Fruit fly (Drosophila melanogaster) whole organism, embryonic: ENCODE measurements around the gene CG45061.

Experiments
- BEAF-32 ChIP-seq: fragments of 200-800 bp; sonication (Bioruptor generic); optimal IDR thresholded peaks from 3 replicates; lab custom pipeline; 2017; ENCODE audit warnings: missing biosample characterization, missing genetic modification characterization, mild to moderate bottlenecking, moderate library complexity, missing genetic modification reagents
- CG10654 ChIP-seq: fragments of 200-800 bp; sonication (Bioruptor generic); optimal IDR thresholded peaks from 2 replicates; lab custom pipeline; 2016; ENCODE audit warnings: missing biosample characterization, missing genetic modification characterization
- CG10979 ChIP-seq: fragments of 200-800 bp; sonication (Bioruptor generic); optimal IDR thresholded peaks from 2 replicates; lab custom pipeline; 2018; ENCODE audit warnings: missing biosample characterization, mild to moderate bottlenecking, missing genetic modification characterization, moderate library complexity
- CG11723 ChIP-seq: fragments of 200-800 bp; sonication (Bioruptor generic); optimal IDR thresholded peaks from 2 replicates; lab custom pipeline; 2017; ENCODE audit warnings: missing biosample characterization, mild to moderate bottlenecking, missing genetic modification characterization
- CG12744 ChIP-seq: fragments of 200-800 bp; sonication (Bioruptor generic); optimal IDR thresholded peaks from 2 replicates; lab custom pipeline; 2016; ENCODE audit warnings: missing biosample characterization, missing genetic modification characterization
- CG14710 ChIP-seq: fragments of 200-800 bp; sonication (Bioruptor generic); optimal IDR thresholded peaks from 3 replicates; lab custom pipeline; 2019; ENCODE audit warnings: missing biosample characterization, mild to moderate bottlenecking, missing genetic modification characterization, moderate library complexity
- CG15514 ChIP-seq: fragments of 200-800 bp; sonication (Bioruptor generic); optimal IDR thresholded peaks from 3 replicates; lab custom pipeline; 2017; ENCODE audit warnings: missing biosample characterization, missing genetic modification characterization, mild to moderate bottlenecking, moderate library complexity, missing genetic modification reagents
- CG1603 ChIP-seq: fragments of 200-800 bp; sonication (Bioruptor generic); optimal IDR thresholded peaks from 2 replicates; lab custom pipeline; 2019; ENCODE audit warnings: missing biosample characterization, mild to moderate bottlenecking, missing genetic modification characterization, moderate library complexity
- CG1832 ChIP-seq: fragments of 200-800 bp; sonication (Bioruptor generic); optimal IDR thresholded peaks from 2 replicates; lab custom pipeline; 2017; ENCODE audit warnings: missing biosample characterization, mild to moderate bottlenecking, missing genetic modification characterization, inconsistent platforms
- CG18476 ChIP-seq: fragments of 200-800 bp; sonication (Bioruptor generic); optimal IDR thresholded peaks from 2 replicates; lab custom pipeline; 2016; ENCODE audit warnings: missing biosample characterization, mild to moderate bottlenecking, missing genetic modification characterization
- CG30020 ChIP-seq: fragments of 200-800 bp; optimal IDR thresholded peaks from 2 replicates; lab custom pipeline; 2019; ENCODE audit warnings: missing biosample characterization, mild to moderate bottlenecking, missing genetic modification characterization, moderate library complexity
- CG32772 ChIP-seq: fragments of 200-800 bp; sonication (Bioruptor generic); IDR thresholded peaks from 2 replicates; pipeline ENCODE4 v1.3.6; 2022; ENCODE audit warnings: missing biosample characterization, missing genetic modification characterization
- CG34422 ChIP-seq: fragments of 200-800 bp; sonication (Bioruptor generic); IDR thresholded peaks from 3 replicates; pipeline ENCODE4 v1.3.6; 2022; ENCODE audit warnings: missing biosample characterization, missing genetic modification characterization
- CG4730 ChIP-seq: fragments of 200-800 bp; sonication (Bioruptor generic); IDR thresholded peaks from 2 replicates; pipeline ENCODE4 v1.3.6; 2022; ENCODE audit warnings: missing biosample characterization, missing genetic modification characterization
- CG6175 ChIP-seq: fragments of 200-800 bp; sonication (Bioruptor generic); IDR thresholded peaks from 3 replicates; pipeline ENCODE4 v1.3.6; 2022; ENCODE audit warnings: missing biosample characterization, missing genetic modification characterization
- CG6689 ChIP-seq: fragments of 200-800 bp; sonication (Bioruptor generic); IDR thresholded peaks from 2 replicates; pipeline ENCODE4 v1.3.6; 2022; ENCODE audit warnings: missing biosample characterization, missing genetic modification characterization
- CG7963 ChIP-seq: fragments of 200-800 bp; sonication (Bioruptor generic); IDR thresholded peaks from 3 replicates; pipeline ENCODE4 v1.3.6; 2022; ENCODE audit warnings: missing biosample characterization, missing genetic modification characterization; ENCODE audit not compliant: partially characterized antibody
- CG7987 ChIP-seq: fragments of 200-800 bp; sonication (Bioruptor generic); optimal IDR thresholded peaks from 2 replicates; lab custom pipeline; 2018; ENCODE audit warnings: missing biosample characterization, mild to moderate bottlenecking, missing genetic modification characterization, moderate library complexity
- CHES-1-like ChIP-seq: fragments of 200-800 bp; sonication (Bioruptor generic); optimal IDR thresholded peaks from 2 replicates; lab custom pipeline; 2016; ENCODE audit warnings: missing biosample characterization, missing genetic modification characterization
- CoRest ChIP-seq: fragments of 200-800 bp; sonication (Bioruptor generic); optimal IDR thresholded peaks from 3 replicates; lab custom pipeline; 2018; ENCODE audit warnings: missing biosample characterization, mild to moderate bottlenecking, missing genetic modification characterization, moderate library complexity
- Doc2 ChIP-seq: fragments of 200-800 bp; sonication (Bioruptor generic); IDR thresholded peaks from 2 replicates; pipeline ENCODE4 v1.3.6; 2022; ENCODE audit warnings: missing biosample characterization, missing genetic modification characterization
- E2f2 ChIP-seq: fragments of 200-800 bp; sonication (Bioruptor generic); IDR thresholded peaks from 2 replicates; pipeline ENCODE4 v1.3.6; 2022; ENCODE audit warnings: missing biosample characterization, missing genetic modification characterization
- Ets65A ChIP-seq: fragments of 200-800 bp; sonication (Bioruptor generic); peaks from one replicate; lab custom pipeline; 2016; ENCODE audit warnings: missing biosample characterization, missing genetic modification characterization
- HHEX ChIP-seq: fragments of 200-800 bp; sonication (Bioruptor generic); optimal IDR thresholded peaks from 3 replicates; lab custom pipeline; 2017; ENCODE audit warnings: missing biosample characterization, mild to moderate bottlenecking, missing genetic modification characterization, missing genetic modification reagents
- Hey ChIP-seq: fragments of 200-800 bp; sonication (Bioruptor generic); optimal IDR thresholded peaks from 3 replicates; lab custom pipeline; 2018; ENCODE audit warnings: missing biosample characterization, mild to moderate bottlenecking, missing genetic modification characterization
- HmgZ ChIP-seq: fragments of 200-800 bp; sonication (Bioruptor generic); optimal IDR thresholded peaks from 2 replicates; lab custom pipeline; 2018; ENCODE audit warnings: missing biosample characterization, mild to moderate bottlenecking, missing genetic modification characterization
- NfI ChIP-seq: fragments of 200-800 bp; sonication (Bioruptor generic); optimal IDR thresholded peaks from 3 replicates; lab custom pipeline; 2018; ENCODE audit warnings: missing biosample characterization, mild to moderate bottlenecking, missing genetic modification characterization, moderate library complexity
- PHDP ChIP-seq: fragments of 200-800 bp; sonication (Bioruptor generic); optimal IDR thresholded peaks from 3 replicates; lab custom pipeline; 2018; ENCODE audit warnings: missing biosample characterization, mild to moderate bottlenecking, missing genetic modification characterization, moderate library complexity
- Ravus ChIP-seq: fragments of 200-800 bp; sonication (Bioruptor generic); IDR thresholded peaks from 2 replicates; pipeline ENCODE4 v1.3.6; 2022; ENCODE audit warnings: missing biosample characterization, missing genetic modification characterization
- Rx ChIP-seq: fragments of 200-800 bp; sonication (Bioruptor generic); IDR thresholded peaks from 2 replicates; pipeline ENCODE4 v1.3.6; 2022; ENCODE audit warnings: missing biosample characterization, missing genetic modification characterization
- Scr ChIP-seq: fragments of 200-800 bp; sonication (Bioruptor generic); IDR thresholded peaks from 2 replicates; pipeline ENCODE4 v1.3.6; 2022; ENCODE audit warnings: missing biosample characterization, missing genetic modification characterization; ENCODE audit not compliant: partially characterized antibody
- Side ChIP-seq: fragments of 200-800 bp; sonication (Bioruptor generic); optimal IDR thresholded peaks from 2 replicates; lab custom pipeline; 2016; ENCODE audit warnings: missing biosample characterization, missing genetic modification characterization
- Taf1 ChIP-seq: fragments of 200-800 bp; sonication (Bioruptor generic); IDR thresholded peaks from 2 replicates; pipeline ENCODE4 v1.3.6; 2022; ENCODE audit warnings: missing biosample characterization, missing genetic modification characterization
- Xrp1 ChIP-seq: fragments of 200-800 bp; sonication (Bioruptor generic); IDR thresholded peaks from 2 replicates; pipeline ENCODE4 v1.3.6; 2022; ENCODE audit warnings: missing biosample characterization, missing genetic modification characterization
- ase ChIP-seq: fragments of 200-800 bp; sonication (Bioruptor generic); IDR thresholded peaks from 3 replicates; pipeline ENCODE4 v1.3.6; 2022; ENCODE audit warnings: missing biosample characterization, missing genetic modification characterization
- bowl ChIP-seq: fragments of 200-800 bp; sonication (Bioruptor generic); IDR thresholded peaks from 2 replicates; pipeline ENCODE4 v1.3.6; 2022; ENCODE audit warnings: missing biosample characterization, missing genetic modification characterization
- br ChIP-seq: fragments of >200 bp; optimal IDR thresholded peaks from 2 replicates; lab custom pipeline; 2017
- btn ChIP-seq: fragments of 200-800 bp; sonication (Bioruptor generic); optimal IDR thresholded peaks from 2 replicates; lab custom pipeline; 2016; ENCODE audit warnings: missing biosample characterization, missing genetic modification characterization
- cato ChIP-seq: fragments of 200-800 bp; sonication (Bioruptor generic); optimal IDR thresholded peaks from 2 replicates; lab custom pipeline; 2016; ENCODE audit warnings: missing biosample characterization, missing genetic modification characterization, borderline replicate concordance
- da ChIP-seq: fragments of 200-800 bp; sonication (Bioruptor generic); optimal IDR thresholded peaks from 2 replicates; lab custom pipeline; 2016; ENCODE audit warnings: missing biosample characterization, missing genetic modification characterization
- ems ChIP-seq: fragments of 200-800 bp; sonication (Bioruptor generic); optimal IDR thresholded peaks from 3 replicates; lab custom pipeline; 2016; ENCODE audit warnings: missing biosample characterization, missing genetic modification characterization
- ewg ChIP-seq: fragments of 200-800 bp; sonication (Bioruptor generic); optimal IDR thresholded peaks from 3 replicates; lab custom pipeline; 2017; ENCODE audit warnings: mild to moderate bottlenecking, missing biosample characterization, missing genetic modification reagents, missing genetic modification characterization
- fd102C ChIP-seq: fragments of 200-800 bp; sonication (Bioruptor generic); optimal IDR thresholded peaks from 2 replicates; lab custom pipeline; 2018; ENCODE audit warnings: missing biosample characterization, mild to moderate bottlenecking, missing genetic modification characterization, moderate library complexity
- grau ChIP-seq: fragments of 200-800 bp; optimal IDR thresholded peaks from 3 replicates; lab custom pipeline; 2019; ENCODE audit warnings: missing biosample characterization, mild to moderate bottlenecking, missing genetic modification characterization, moderate library complexity
- lilli ChIP-seq: fragments of 200-800 bp; sonication (Bioruptor generic); optimal IDR thresholded peaks from 3 replicates; lab custom pipeline; 2016; ENCODE audit warnings: missing biosample characterization, missing genetic modification characterization
- run ChIP-seq: fragments of 200-800 bp; sonication (Bioruptor generic); optimal IDR thresholded peaks from 3 replicates; lab custom pipeline; 2018; ENCODE audit warnings: missing biosample characterization, mild to moderate bottlenecking, missing genetic modification characterization
- salm ChIP-seq: fragments of 200-800 bp; sonication (Bioruptor generic); optimal IDR thresholded peaks from 2 replicates; lab custom pipeline; 2018; ENCODE audit warnings: missing biosample characterization, mild to moderate bottlenecking, missing genetic modification characterization
- shn ChIP-seq: fragments of 200-800 bp; sonication (Bioruptor generic); optimal IDR thresholded peaks from 3 replicates; lab custom pipeline; 2016; ENCODE audit warnings: missing biosample characterization, missing genetic modification characterization
- sim ChIP-seq: fragments of 200-800 bp; sonication (Bioruptor generic); IDR thresholded peaks from 2 replicates; pipeline ENCODE4 v1.3.6; 2022; ENCODE audit warnings: missing biosample characterization, missing genetic modification characterization
- sug ChIP-seq: fragments of 200-800 bp; optimal IDR thresholded peaks from 2 replicates; lab custom pipeline; 2019; ENCODE audit warnings: missing biosample characterization, mild to moderate bottlenecking, missing genetic modification characterization, moderate library complexity
- toy ChIP-seq: fragments of 200-800 bp; sonication (Bioruptor generic); IDR thresholded peaks from 2 replicates; pipeline ENCODE4 v1.3.6; 2022; ENCODE audit warnings: missing biosample characterization, missing genetic modification characterization
- z ChIP-seq: fragments of 200-800 bp; sonication (Bioruptor generic); IDR thresholded peaks from 3 replicates; pipeline ENCODE4 v1.3.6; 2022; ENCODE audit warnings: missing biosample characterization, missing genetic modification characterization

The CG45061 gene

DNA sequence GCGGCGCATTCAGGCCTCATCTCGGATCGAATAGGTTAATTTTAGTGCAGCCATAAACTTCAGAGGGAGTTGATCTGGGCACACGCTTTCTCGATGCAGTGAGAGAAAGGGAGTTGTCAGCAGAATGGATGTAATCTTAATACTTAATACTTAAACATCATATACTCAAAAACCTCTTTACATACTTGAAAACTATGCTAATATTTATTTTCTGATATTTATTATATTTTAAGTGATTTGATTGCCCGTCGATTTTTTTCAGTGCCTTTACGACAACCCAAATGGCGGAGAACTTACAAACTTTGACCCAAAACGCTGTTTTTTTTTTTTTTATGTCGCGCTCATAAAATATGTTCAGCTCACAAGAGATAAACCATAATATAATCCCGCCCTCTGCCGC is 40.2 kb upstream of the CG45061 start (continued):
- TF ChIP-seq CG32772 (GFP tag; lab: Robert Waterston, UW) (no peak; the same call in 1 of the 2 replicates), CG30020 (tag; lab: Kevin White, UChicago) (no peak), shn (GFP tag; lab: Kevin White, UChicago) (no peak), bowl (GFP tag; lab: Robert Waterston, UW) (no peak), CG10979 (tag; lab: Kevin White, UChicago) (peak; percentile 56), Ravus (GFP tag; lab: Robert Waterston, UW) (no peak), run (tag; lab: Kevin White, UChicago) (no peak), salm (no peak), CG1603 (tag; lab: Kevin White, UChicago) (peak; percentile 2), CG4730 (GFP tag; lab: Robert Waterston, UW) (no peak), sim (GFP tag; lab: Robert Waterston, UW) (no peak), ems (no peak), da (GFP tag; lab: Kevin White, UChicago) (no peak), BEAF-32 (GFP tag; lab: Kevin White, UChicago) (no peak), E2f2 (GFP tag; lab: Robert Waterston, UW) (peak; percentile 13; the same call in 1 of the 2 replicates), ewg (GFP tag; lab: Kevin White, UChicago) (peak; percentile 9), Taf1 (GFP tag; lab: Robert Waterston, UW) (no peak), CG18476 (no peak), lilli (GFP tag; lab: Kevin White, UChicago) (no peak), fd102C (GFP tag; lab: Kevin White, UChicago) (no peak), PHDP (peak; percentile 34), NfI (no peak), CG14710 (tag; lab: Kevin White, UChicago) (peak; percentile 5), btn (GFP tag; lab: Kevin White, UChicago) (no peak), z (GFP tag; lab: Robert Waterston, UW) (no peak), CG1832 (GFP tag; lab: Kevin White, UChicago) (no peak), CG12744 (no peak), CG7963 (GFP tag; lab: Robert Waterston, UW) (no peak), Xrp1 (GFP tag; lab: Robert Waterston, UW) (0 out of 2 replicates have a peak, but pooled peaks have one; percentile 28), ase (0 out of 3 replicates have a peak, but pooled peaks have one; percentile 24), toy (GFP tag; lab: Robert Waterston, UW) (no peak), CG6689 (GFP tag; lab: Robert Waterston, UW) (peak; percentile 45; the same call in 1 of the 2 replicates), Side (GFP tag; lab: Kevin White, UChicago) (no peak), Ets65A (peak; percentile 53), CoRest (tag; lab: Kevin White, UChicago) (no peak), cato (GFP tag; lab: Kevin White, UChicago) (no peak), CG7987 (GFP tag; lab: Kevin White, UChicago) (no peak), HHEX (GFP tag; lab: Kevin White, UChicago) (peak; percentile 1), CG34422 (GFP tag; lab: Robert Waterston, UW) (no peak), grau (tag; lab: Kevin White, UChicago) (peak; percentile 5), br (lab: Kevin White, UChicago) (no peak), CG6175 (GFP tag; lab: Robert Waterston, UW) (no peak), CG11723 (GFP tag; lab: Kevin White, UChicago) (no peak), CG15514 (GFP tag; lab: Kevin White, UChicago) (no peak), CHES-1-like (GFP tag; lab: Kevin White, UChicago) (no peak), Hey (tag; lab: Kevin White, UChicago) (no peak), Doc2 (GFP tag; lab: Robert Waterston, UW) (no peak), Scr (GFP tag; lab: Robert Waterston, UW) (no peak), CG10654 (GFP tag; lab: Kevin White, UChicago) (no peak), Rx (GFP tag; lab: Robert Waterston, UW) (no peak), HmgZ (tag; lab: Kevin White, UChicago) (no peak), sug (tag; lab: Kevin White, UChicago) (no peak)
